Fruit fly (Drosophila melanogaster) whole organism, embryonic: ENCODE measurements around the gene Osi2.

Source experiments
- Adf1 ChIP-seq: fragments of 200-800 bp; sonication (Bioruptor generic); IDR thresholded peaks from 2 replicates; pipeline ENCODE4 v1.3.6; 2022; ENCODE audit warnings: missing biosample characterization, missing genetic modification characterization
- CG18262 ChIP-seq: fragments of 200-800 bp; optimal IDR thresholded peaks from 3 replicates; lab custom pipeline; 2019; ENCODE audit warnings: missing biosample characterization, mild to moderate bottlenecking, missing genetic modification characterization, moderate library complexity
- CG2875 ChIP-seq: fragments of 200-800 bp; sonication (Bioruptor generic); optimal IDR thresholded peaks from 2 replicates; lab custom pipeline; 2017; ENCODE audit warnings: missing biosample characterization, mild to moderate bottlenecking, missing genetic modification characterization, missing genetic modification reagents
- CG5180 ChIP-seq: fragments of 200-800 bp; sonication (Bioruptor generic); optimal IDR thresholded peaks from 3 replicates; lab custom pipeline; 2017; ENCODE audit warnings: missing biosample characterization, missing genetic modification characterization, mild to moderate bottlenecking, moderate library complexity, missing genetic modification reagents
- CG6175 ChIP-seq: fragments of 200-800 bp; sonication (Bioruptor generic); IDR thresholded peaks from 3 replicates; pipeline ENCODE4 v1.3.6; 2022; ENCODE audit warnings: missing biosample characterization, missing genetic modification characterization
- CG6254 ChIP-seq: fragments of 200-800 bp; sonication (Bioruptor generic); optimal IDR thresholded peaks from 3 replicates; lab custom pipeline; 2017; ENCODE audit warnings: mild to moderate bottlenecking, missing biosample characterization, missing genetic modification reagents, missing genetic modification characterization
- CHES-1-like ChIP-seq: fragments of 200-800 bp; sonication (Bioruptor generic); optimal IDR thresholded peaks from 2 replicates; lab custom pipeline; 2016; ENCODE audit warnings: missing biosample characterization, missing genetic modification characterization
- Deaf1 ChIP-seq: fragments of 200-800 bp; optimal IDR thresholded peaks from 3 replicates; lab custom pipeline; 2019; ENCODE audit warnings: missing biosample characterization, mild to moderate bottlenecking, missing genetic modification characterization, moderate library complexity
- Ets65A ChIP-seq: fragments of 200-800 bp; sonication (Bioruptor generic); peaks from one replicate; lab custom pipeline; 2016; ENCODE audit warnings: missing biosample characterization, missing genetic modification characterization
- PHDP ChIP-seq: fragments of 200-800 bp; sonication (Bioruptor generic); optimal IDR thresholded peaks from 3 replicates; lab custom pipeline; 2018; ENCODE audit warnings: missing biosample characterization, mild to moderate bottlenecking, missing genetic modification characterization, moderate library complexity
- Ravus ChIP-seq: fragments of 200-800 bp; sonication (Bioruptor generic); IDR thresholded peaks from 2 replicates; pipeline ENCODE4 v1.3.6; 2022; ENCODE audit warnings: missing biosample characterization, missing genetic modification characterization
- ara ChIP-seq: fragments of 200-800 bp; sonication (Bioruptor generic); IDR thresholded peaks from 2 replicates; pipeline ENCODE4 v1.3.6; 2022; ENCODE audit warnings: missing biosample characterization, missing genetic modification characterization
- ci ChIP-seq: fragments of 200-800 bp; sonication (Bioruptor generic); IDR thresholded peaks from 3 replicates; pipeline ENCODE4 v1.3.6; 2022; ENCODE audit warnings: missing biosample characterization, missing genetic modification characterization
- crol ChIP-seq: fragments of 200-800 bp; sonication (Bioruptor generic); IDR thresholded peaks from 2 replicates; pipeline ENCODE4 v1.3.6; 2022; ENCODE audit warnings: missing biosample characterization, missing genetic modification characterization
- lola ChIP-seq, 3 experiments: fragments of >200 bp in 2 of 3; fragments of 200-800 bp in 1 of 3; sonication (Bioruptor generic) in 1 of 3; optimal IDR thresholded peaks; 2 replicates each; lab custom pipeline; 2017 to 2019; ENCODE audit warnings: missing biosample characterization in 3 of 3, missing genetic modification characterization in 3 of 3, mild to moderate bottlenecking in 1 of 3, moderate library complexity in 1 of 3
- luna ChIP-seq: fragments of 200-800 bp; sonication (Bioruptor generic); optimal IDR thresholded peaks from 2 replicates; lab custom pipeline; 2016; ENCODE audit warnings: missing biosample characterization, missing genetic modification characterization
- maf-S ChIP-seq: fragments of 200-800 bp; sonication (Bioruptor generic); optimal IDR thresholded peaks from 2 replicates; lab custom pipeline; 2016; ENCODE audit warnings: missing biosample characterization, missing genetic modification characterization
- vvl ChIP-seq: fragments of 200-800 bp; sonication (Bioruptor generic); IDR thresholded peaks from 2 replicates; pipeline ENCODE4 v1.3.6; 2022; ENCODE audit warnings: missing biosample characterization, missing genetic modification characterization

Gene Osi2

DNA sequence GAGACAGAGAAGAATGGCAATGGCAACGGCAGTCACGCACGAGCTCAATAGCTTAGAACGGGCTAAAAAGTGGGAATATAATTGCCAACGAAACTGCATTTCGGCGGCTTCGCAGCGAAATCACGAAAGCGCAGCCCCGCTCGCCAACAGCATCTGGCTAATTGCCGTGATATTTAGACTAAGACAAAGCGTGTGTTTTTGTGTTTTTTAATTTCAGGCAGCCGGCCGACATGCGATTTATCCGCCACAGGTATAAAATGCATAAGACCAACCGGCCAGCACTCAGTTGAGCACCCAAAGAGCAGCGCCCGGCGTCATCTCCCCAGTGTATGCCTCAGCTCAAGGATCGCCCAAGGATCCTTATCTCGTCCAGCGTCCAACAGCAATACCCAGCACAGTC, 45.7 kb downstream of the Osi2 start, which contains the start of gene Osi8:
Gene Osi8, plus strand, starts transcription at position 301 of the 400 bp plus-strand sequence.
- TF ChIP-seq Ets65A, result peak; percentile 33
- no peak for TF ChIP-seq lola (GFP tag; optimal IDR thresholded peaks at IDR 0.05; lab: Kevin White, UChicago)
- TF ChIP-seq PHDP (tag; lab: Kevin White, UChicago), result no peak
- TF ChIP-seq CHES-1-like, result no peak

dm6 chr3R:6259837-6260236, 50.7 kb downstream of the Osi2 start, which contains the start of gene Osi9:
Gene Osi9 (plus strand): TSS chr3R:6260211.
- TF ChIP-seq CG18262 (tag; lab: Kevin White, UChicago), result no peak
- TF ChIP-seq ara (GFP tag; lab: Robert Waterston, UW), result no peak
- 0 out of 2 replicates have a peak, but pooled peaks have one; percentile 25 for TF ChIP-seq vvl (GFP tag; lab: Robert Waterston, UW)
- TF ChIP-seq CG5180 (GFP tag; lab: Kevin White, UChicago), result peak; percentile 33
- no peak for TF ChIP-seq lola (GFP tag; optimal IDR thresholded peaks at IDR 0.05; lab: Kevin White, UChicago)
- TF ChIP-seq CG2875, result no peak
- peak; percentile 38 for TF ChIP-seq Adf1 (GFP tag; lab: Robert Waterston, UW)
- TF ChIP-seq Ets65A, result peak; percentile 40
- TF ChIP-seq luna (GFP tag; lab: Kevin White, UChicago), result no peak
- peak; percentile 88 for TF ChIP-seq Deaf1 (tag; lab: Kevin White, UChicago)
- 0 out of 2 replicates have a peak, but pooled peaks have one; percentile 27 for TF ChIP-seq crol (GFP tag; lab: Robert Waterston, UW)
- no peak for TF ChIP-seq maf-S (GFP tag; lab: Kevin White, UChicago)
- 0 out of 3 replicates have a peak, but pooled peaks have one; percentile 13 for TF ChIP-seq ci (GFP tag; lab: Robert Waterston, UW)
- no peak for TF ChIP-seq Ravus (GFP tag; lab: Robert Waterston, UW)
- 0 out of 3 replicates have a peak, but pooled peaks have one; percentile 18 for TF ChIP-seq CG6175
- no peak for TF ChIP-seq CG6254 (GFP tag; lab: Kevin White, UChicago)
